Fruit fly (Drosophila melanogaster) whole organism, prepupa: ENCODE measurements around the gene CG9568.

Source experiments
- Blimp-1 ChIP-seq: fragments of 200-800 bp; sonication (Bioruptor generic); optimal IDR thresholded peaks from 3 replicates; lab custom pipeline; 2017; ENCODE audit warnings: missing biosample characterization, missing genetic modification characterization, mild to moderate bottlenecking, moderate library complexity, missing genetic modification reagents
- CG11762 ChIP-seq: fragments of 200-800 bp; sonication (Bioruptor generic); optimal IDR thresholded peaks from 3 replicates; lab custom pipeline; 2016; ENCODE audit warnings: missing biosample characterization, missing genetic modification characterization; ENCODE audit not compliant: insufficient read depth
- CG15336 ChIP-seq: fragments of 200-800 bp; sonication (Bioruptor generic); IDR thresholded peaks from 2 replicates; pipeline ENCODE4 v1.3.6; 2022; ENCODE audit warnings: missing biosample characterization, missing genetic modification characterization
- CG16779 ChIP-seq: fragments of 200-800 bp; sonication (Bioruptor generic); optimal IDR thresholded peaks from 3 replicates; lab custom pipeline; 2017; ENCODE audit warnings: missing biosample characterization, mild to moderate bottlenecking, missing genetic modification characterization
- CG31627 ChIP-seq: fragments of 200-800 bp; sonication (Bioruptor generic); optimal IDR thresholded peaks from 3 replicates; lab custom pipeline; 2016; ENCODE audit warnings: missing biosample characterization, missing genetic modification characterization
- CG32006 ChIP-seq: fragments of 200-800 bp; sonication (Bioruptor generic); optimal IDR thresholded peaks from 3 replicates; lab custom pipeline; 2017; ENCODE audit warnings: missing biosample characterization, mild to moderate bottlenecking, missing genetic modification characterization
- CG4318 ChIP-seq: fragments of 200-800 bp; sonication (Bioruptor generic); optimal IDR thresholded peaks from 3 replicates; lab custom pipeline; 2017; ENCODE audit warnings: missing biosample characterization, mild to moderate bottlenecking, missing genetic modification characterization
- CG6792 ChIP-seq: fragments of 200-800 bp; sonication (Bioruptor generic); optimal IDR thresholded peaks from 3 replicates; lab custom pipeline; 2016; ENCODE audit warnings: missing biosample characterization, missing genetic modification characterization
- CG8119 ChIP-seq: fragments of 200-800 bp; sonication (Bioruptor generic); IDR thresholded peaks from 3 replicates; pipeline ENCODE4 v1.3.6; 2022; ENCODE audit warnings: missing biosample characterization, missing genetic modification characterization
- Eip75B ChIP-seq: fragments of 200-800 bp; sonication (Bioruptor generic); optimal IDR thresholded peaks from 3 replicates; lab custom pipeline; 2016; ENCODE audit warnings: missing biosample characterization, missing genetic modification characterization
- Eip78C ChIP-seq: fragments of 200-800 bp; sonication (Bioruptor generic); peaks from one replicate; lab custom pipeline; 2016; ENCODE audit warnings: missing biosample characterization, missing genetic modification characterization
- Ets21C ChIP-seq: fragments of 200-800 bp; sonication (Bioruptor generic); optimal IDR thresholded peaks from 3 replicates; lab custom pipeline; 2016; ENCODE audit warnings: missing biosample characterization, missing genetic modification characterization
- Gug ChIP-seq: fragments of 200-800 bp; sonication (Bioruptor generic); IDR thresholded peaks from 2 replicates; pipeline ENCODE4 v1.3.6; 2022; ENCODE audit warnings: missing biosample characterization, missing genetic modification characterization
- Hr38 ChIP-seq: sonication (Bioruptor generic); optimal IDR thresholded peaks from 2 replicates; lab custom pipeline; 2016; ENCODE audit warnings: missing biosample characterization, missing genetic modification characterization
- Hr39 ChIP-seq: fragments of 200-800 bp; sonication (Bioruptor generic); optimal IDR thresholded peaks from 2 replicates; lab custom pipeline; 2016; ENCODE audit warnings: missing biosample characterization, missing genetic modification characterization
- Hr4 ChIP-seq: fragments of 200-800 bp; sonication (Bioruptor generic); optimal IDR thresholded peaks from 3 replicates; lab custom pipeline; 2016; ENCODE audit warnings: missing biosample characterization, missing genetic modification characterization
- OdsH ChIP-seq: fragments of 200-800 bp; sonication (Bioruptor generic); optimal IDR thresholded peaks from 3 replicates; lab custom pipeline; 2016; ENCODE audit warnings: missing biosample characterization, missing genetic modification characterization
- Smox ChIP-seq: fragments of 200-800 bp; sonication (Bioruptor generic); optimal IDR thresholded peaks from 3 replicates; lab custom pipeline; 2016; ENCODE audit warnings: missing biosample characterization, missing genetic modification characterization
- Sox102F ChIP-seq: fragments of 200-800 bp; sonication (Bioruptor generic); optimal IDR thresholded peaks from 2 replicates; lab custom pipeline; 2016; ENCODE audit warnings: missing biosample characterization, mild to moderate bottlenecking, missing genetic modification characterization
- Sox15 ChIP-seq: fragments of 200-800 bp; sonication (Bioruptor generic); optimal IDR thresholded peaks from 3 replicates; lab custom pipeline; 2016; ENCODE audit warnings: missing biosample characterization, missing genetic modification characterization
- acj6 ChIP-seq: fragments of 200-800 bp; sonication (Bioruptor generic); optimal IDR thresholded peaks from 3 replicates; lab custom pipeline; 2016; ENCODE audit warnings: missing biosample characterization, missing genetic modification characterization
- cyc ChIP-seq: fragments of 200-800 bp; sonication (Bioruptor generic); optimal IDR thresholded peaks from 3 replicates; lab custom pipeline; 2016; ENCODE audit warnings: missing biosample characterization, missing genetic modification characterization
- dsx ChIP-seq: fragments of 200-800 bp; optimal IDR thresholded peaks from 3 replicates; lab custom pipeline; 2019; ENCODE audit warnings: missing biosample characterization, mild to moderate bottlenecking, missing genetic modification characterization, moderate library complexity; ENCODE audit not compliant: poor library complexity, severe bottlenecking
- esn ChIP-seq: fragments of 200-800 bp; sonication (Bioruptor generic); optimal IDR thresholded peaks from 2 replicates; lab custom pipeline; 2016; ENCODE audit warnings: missing biosample characterization, mild to moderate bottlenecking, missing genetic modification characterization, moderate library complexity
- fkh ChIP-seq: fragments of 200-800 bp; sonication (Bioruptor generic); optimal IDR thresholded peaks from 3 replicates; lab custom pipeline; 2017; ENCODE audit warnings: missing biosample characterization, mild to moderate bottlenecking, missing genetic modification characterization, moderate library complexity
- lz ChIP-seq: fragments of 200-800 bp; sonication (Bioruptor generic); optimal IDR thresholded peaks from 3 replicates; lab custom pipeline; 2016; ENCODE audit warnings: missing biosample characterization, missing genetic modification characterization
- pdm3 ChIP-seq: fragments of 200-800 bp; sonication (Bioruptor generic); optimal IDR thresholded peaks from 3 replicates; lab custom pipeline; 2016; ENCODE audit warnings: missing biosample characterization, missing genetic modification characterization
- spab ChIP-seq: fragments of 200-800 bp; sonication (Bioruptor generic); optimal IDR thresholded peaks from 2 replicates; lab custom pipeline; 2017; ENCODE audit warnings: missing biosample characterization, mild to moderate bottlenecking, missing genetic modification characterization, missing genetic modification reagents
- ss ChIP-seq, 2 experiments: fragments of 200-800 bp; sonication (Bioruptor generic); optimal IDR thresholded peaks; 2 replicates in 1 of 2; 3 replicates in 1 of 2; lab custom pipeline; 2017 to 2018; ENCODE audit warnings: mild to moderate bottlenecking in 2 of 2, missing biosample characterization in 2 of 2, missing genetic modification characterization in 2 of 2, moderate library complexity in 1 of 2
- svp ChIP-seq: fragments of 200-800 bp; sonication (Bioruptor generic); peaks from one replicate; lab custom pipeline; 2016; ENCODE audit warnings: missing biosample characterization, missing genetic modification characterization
- topi ChIP-seq: fragments of 200-800 bp; sonication (Bioruptor generic); optimal IDR thresholded peaks from 3 replicates; lab custom pipeline; 2016; ENCODE audit warnings: missing biosample characterization, missing genetic modification characterization
- vri ChIP-seq: fragments of 200-800 bp; sonication (Bioruptor generic); optimal IDR thresholded peaks from 3 replicates; lab custom pipeline; 2016; ENCODE audit warnings: missing biosample characterization, mild to moderate bottlenecking, missing genetic modification characterization

The CG9568 gene

dm6 chr2L:9010267-9010666 is at the start of gene CG9568:
Gene CG9568, plus strand, starts transcription at chr2L:9010583.
- TF ChIP-seq vri (GFP tag; lab: Kevin White, UChicago) (peak; percentile 70), Blimp-1 (GFP tag; lab: Kevin White, UChicago) (no peak)

- TF ChIP-seq CG11762 (GFP tag; lab: Kevin White, UChicago) (no peak), CG31627 (GFP tag; lab: Kevin White, UChicago) (no peak), CG32006 (GFP tag; lab: Kevin White, UChicago) (no peak), Ets21C (no peak), CG16779 (no peak), CG4318 (no peak), Eip75B (GFP tag; lab: Kevin White, UChicago) (no peak), ss (GFP tag; optimal IDR thresholded peaks at IDR 0.05; lab: Kevin White, UChicago) (no peak), cyc (GFP tag; lab: Kevin White, UChicago) (no peak), Blimp-1 (GFP tag; lab: Kevin White, UChicago) (no peak)
Measured at dm6 chr2L:8962254-8962653, 48.1 kb upstream of the CG9568 start, which contains the start of the genes CG9525 and CG32985. Gene CG9525, minus strand, starts transcription at chr2L:8962354. Gene CG32985, plus strand, starts transcription at chr2L:8962533.

- no peak for TF ChIP-seq CG6792 (GFP tag; lab: Kevin White, UChicago)
- no peak for TF ChIP-seq CG31627 (GFP tag; lab: Kevin White, UChicago)
- TF ChIP-seq OdsH (GFP tag; lab: Kevin White, UChicago), result no peak
- no peak for TF ChIP-seq spab (GFP tag; lab: Kevin White, UChicago)
- no peak for TF ChIP-seq Sox15 (GFP tag; lab: Kevin White, UChicago)
- TF ChIP-seq Hr4 (GFP tag; lab: Kevin White, UChicago), result no peak
- no peak for TF ChIP-seq Ets21C
- no peak for TF ChIP-seq CG11762 (GFP tag; lab: Kevin White, UChicago)
- TF ChIP-seq Hr39 (GFP tag; lab: Kevin White, UChicago), result no peak
- no peak for TF ChIP-seq Eip75B (GFP tag; lab: Kevin White, UChicago)
- TF ChIP-seq acj6 (GFP tag; lab: Kevin White, UChicago), result no peak
- no peak for TF ChIP-seq CG15336 (GFP tag; lab: Robert Waterston, UW)
- TF ChIP-seq pdm3 (GFP tag; lab: Kevin White, UChicago), result no peak
Measured at dm6 chr2L:8964657-8965056, 45.7 kb upstream of the CG9568 start, which contains the start of gene CG32984. Gene CG32984, plus strand, starts transcription at chr2L:8964957.

dm6 chr2L:8967235-8967634 is 43.1 kb upstream of the CG9568 start, which contains the start of gene CG18088:
Gene CG18088, plus strand, starts transcription at chr2L:8967535.
- no peak for TF ChIP-seq Eip78C (GFP tag; lab: Kevin White, UChicago)
- TF ChIP-seq Sox102F (GFP tag; lab: Kevin White, UChicago), result no peak
- TF ChIP-seq esn (GFP tag; lab: Kevin White, UChicago), result no peak
- TF ChIP-seq ss (GFP tag; optimal IDR thresholded peaks at IDR 0.05; lab: Kevin White, UChicago), result no peak
- no peak for TF ChIP-seq lz (GFP tag; lab: Kevin White, UChicago)

dm6 chr2L:8972905-8973304 is 37.5 kb upstream of the CG9568 start:
- TF ChIP-seq Smox (GFP tag; lab: Kevin White, UChicago) (no peak), fkh (GFP tag; lab: Kevin White, UChicago) (no peak), lz (GFP tag; lab: Kevin White, UChicago) (no peak), Gug (GFP tag; lab: Robert Waterston, UW) (no peak), CG31627 (GFP tag; lab: Kevin White, UChicago) (no peak), Hr38 (GFP tag; lab: Kevin White, UChicago) (no peak), CG16779 (no peak), OdsH (GFP tag; lab: Kevin White, UChicago) (no peak), Sox102F (GFP tag; lab: Kevin White, UChicago) (no peak)

dm6 chr2L:8974506-8974905 is 35.9 kb upstream of the CG9568 start:
- TF ChIP-seq CG31627 (GFP tag; lab: Kevin White, UChicago) (no peak), dsx (GFP tag; lab: Kevin White, UChicago) (no peak), svp (GFP tag; lab: Kevin White, UChicago) (no peak), Eip78C (GFP tag; lab: Kevin White, UChicago) (no peak), pdm3 (GFP tag; lab: Kevin White, UChicago) (no peak), CG8119 (GFP tag; lab: Robert Waterston, UW) (no peak), CG4318 (no peak), topi (GFP tag; lab: Kevin White, UChicago) (no peak), CG15336 (GFP tag; lab: Robert Waterston, UW) (no peak)
